Worm (Caenorhabditis elegans): ENCODE measurements around the gene eif-3.K.

ce11 chrV:12952287-12952686, 1.5 kb upstream of the eif-3.K start, which contains the start of gene pqn-68:
- TF ChIP-seq pros-1 (tag; optimal IDR thresholded peaks at IDR 0.05), result no peak
- TF ChIP-seq npax-4 (tag; optimal IDR thresholded peaks at IDR 0.05), result no peak
- no peak for TF ChIP-seq ama-1 (optimal IDR thresholded peaks at IDR 0.05)
- no peak for TF ChIP-seq ceh-19 (GFP tag; optimal IDR thresholded peaks at IDR 0.05)
- no peak for TF ChIP-seq hlh-6 (tag; optimal IDR thresholded peaks at IDR 0.05)
- no peak for TF ChIP-seq gmeb-2 (tag; optimal IDR thresholded peaks at IDR 0.05)
- TF ChIP-seq nhr-11 (tag; optimal IDR thresholded peaks at IDR 0.05), result no peak
- no peak for TF ChIP-seq elt-2 (tag; optimal IDR thresholded peaks at IDR 0.05)
